Fruit fly (Drosophila melanogaster): ENCODE results near the gene Oseg5.

Gene Oseg5

dm6 chr2L:20805624-20806339 lies 29.9 kb downstream of the Oseg5 start (continued):
- peak; percentile 98 for TF ChIP-seq gem (tag; optimal IDR thresholded peaks at IDR 0.05)
- TF ChIP-seq Dek (tag; optimal IDR thresholded peaks at IDR 0.05) = peak; percentile 95
- TF ChIP-seq CG11085 (GFP tag; IDR thresholded peaks at IDR 0.05) = peak; percentile 91
- TF ChIP-seq psq (GFP tag; optimal IDR thresholded peaks at IDR 0.05) = peak; percentile 85
- peak; percentile 89 for TF ChIP-seq nerfin-1 (tag; optimal IDR thresholded peaks at IDR 0.05)
- TF ChIP-seq D19B (GFP tag; optimal IDR thresholded peaks at IDR 0.05) = peak; percentile 100
- TF ChIP-seq dimm (GFP tag; IDR thresholded peaks at IDR 0.05) = peak; percentile 86
- TF ChIP-seq ato (GFP tag; IDR thresholded peaks at IDR 0.05; ENCODE audit: partially characterized antibody) = peak; percentile 49; the same call in 1 of the 2 replicates
- TF ChIP-seq Dip2 (GFP tag; IDR thresholded peaks at IDR 0.05) = peak; percentile 61
- TF ChIP-seq CG16815 (GFP tag; optimal IDR thresholded peaks at IDR 0.05) = peak; percentile 94
- TF ChIP-seq CG5245 (GFP tag; optimal IDR thresholded peaks at IDR 0.05) = peak; percentile 89
- peak; percentile 88 for TF ChIP-seq chn (GFP tag; optimal IDR thresholded peaks at IDR 0.05)
- TF ChIP-seq ttk (GFP tag; IDR thresholded peaks at IDR 0.05) = peak; percentile 91
- peak; percentile 96 for TF ChIP-seq CG10209 (GFP tag; optimal IDR thresholded peaks at IDR 0.05)
- peak in 1 of 2 experiments; percentile 55 for TF ChIP-seq crp (GFP tag; optimal IDR thresholded peaks at IDR 0.05)
- no peak for TF ChIP-seq CG1792 (GFP tag; optimal IDR thresholded peaks at IDR 0.05)
- no peak for TF ChIP-seq tll (GFP tag; optimal IDR thresholded peaks at IDR 0.05)
- TF ChIP-seq Dad (GFP tag; optimal IDR thresholded peaks at IDR 0.05) = peak; percentile 63
- TF ChIP-seq kni (GFP tag; optimal IDR thresholded peaks at IDR 0.05) = peak; percentile 5
- peak; percentile 90 for TF ChIP-seq Usf (GFP tag; optimal IDR thresholded peaks at IDR 0.05)
- TF ChIP-seq zen (tag; optimal IDR thresholded peaks at IDR 0.05) = peak; percentile 86
- peak; percentile 90 for TF ChIP-seq C15 (GFP tag; IDR thresholded peaks at IDR 0.05)
- TF ChIP-seq CG9817 (tag; optimal IDR thresholded peaks at IDR 0.05) = peak; percentile 92
- peak; percentile 95 for TF ChIP-seq CG3847 (GFP tag; IDR thresholded peaks at IDR 0.05)
- TF ChIP-seq Pdp1 (GFP tag; optimal IDR thresholded peaks at IDR 0.05) = peak; percentile 64 to 83
- TF ChIP-seq Hsf (GFP tag; optimal IDR thresholded peaks at IDR 0.05) = peak; percentile 94
- peak; percentile 90 for TF ChIP-seq Mad (GFP tag; optimal IDR thresholded peaks at IDR 0.05)
- peak; percentile 92 for TF ChIP-seq CrebB (tag; optimal IDR thresholded peaks at IDR 0.05)
- TF ChIP-seq CG4730 (GFP tag; IDR thresholded peaks at IDR 0.05) = peak; percentile 95
- peak; percentile 76 for TF ChIP-seq maf-S (GFP tag; optimal IDR thresholded peaks at IDR 0.05)
- no peak for TF ChIP-seq pum (GFP tag; optimal IDR thresholded peaks at IDR 0.05)
- TF ChIP-seq CG10979 (tag; optimal IDR thresholded peaks at IDR 0.05) = peak; percentile 94
- peak; percentile 85 for TF ChIP-seq schlank (tag; optimal IDR thresholded peaks at IDR 0.05)
- TF ChIP-seq slp2 (GFP tag; optimal IDR thresholded peaks at IDR 0.05) = peak; percentile 73
- TF ChIP-seq HLH54F (GFP tag; optimal IDR thresholded peaks at IDR 0.05) = peak; percentile 83
- TF ChIP-seq Spps (tag; optimal IDR thresholded peaks at IDR 0.05) = peak; percentile 92
- TF ChIP-seq CG30431 (GFP tag; optimal IDR thresholded peaks at IDR 0.05) = peak; percentile 92
- TF ChIP-seq chif (GFP tag; optimal IDR thresholded peaks at IDR 0.05) = peak; percentile 83 to 84
- TF ChIP-seq Atf6 (GFP tag; IDR thresholded peaks at IDR 0.05) = peak; percentile 98
- TF ChIP-seq CG10543 (GFP tag; optimal IDR thresholded peaks at IDR 0.05) = peak; percentile 97
- TF ChIP-seq CG8388 (GFP tag; optimal IDR thresholded peaks at IDR 0.05) = peak; percentile 95
- peak; percentile 92 for TF ChIP-seq wor (GFP tag; IDR thresholded peaks at IDR 0.05)
- peak; percentile 97 for TF ChIP-seq CG12391 (tag; optimal IDR thresholded peaks at IDR 0.05)
- peak; percentile 96 for TF ChIP-seq HHEX (GFP tag; optimal IDR thresholded peaks at IDR 0.05)
- peak; percentile 94 for TF ChIP-seq dmrt11E (tag; optimal IDR thresholded peaks at IDR 0.05)
- TF ChIP-seq sens-2 (GFP tag; IDR thresholded peaks at IDR 0.05) = peak; percentile 74
- peak in 1 of 2 experiments; percentile 81 for TF ChIP-seq Hr78 (GFP tag; optimal IDR thresholded peaks at IDR 0.05)
- TF ChIP-seq vfl (GFP tag; optimal IDR thresholded peaks at IDR 0.05) = peak; percentile 89

Measured in whole organism, embryonic.